Worm (Caenorhabditis elegans) whole organism, midembryonic: ENCODE data around the gene tag-297.

Source experiments
- T22C8.4 ChIP-seq: fragments of 200-800 bp; sonication (Bioruptor generic); IDR thresholded peaks from 2 replicates; pipeline ENCODE4 v1.3.6; 2022; ENCODE audit warnings: missing genetic modification characterization, missing compliant biosample characterization
- cog-1 ChIP-seq: sonication (generic microtip); optimal IDR thresholded peaks from 2 replicates; lab custom pipeline; 2016; ENCODE audit warnings: missing genetic modification characterization, missing compliant biosample characterization
- flt-1 ChIP-seq: fragments of 200-800 bp; sonication (Bioruptor generic); IDR thresholded peaks from 2 replicates; pipeline ENCODE4 v1.3.6; 2022; ENCODE audit warnings: missing genetic modification characterization, missing compliant biosample characterization
- klf-2 ChIP-seq: fragments of 200-800 bp; sonication (Bioruptor generic); conservative IDR thresholded peaks from 2 replicates; pipeline ENCODE4 v1.3.6; 2022; ENCODE audit warnings: missing genetic modification reagents, missing genetic modification characterization, missing compliant biosample characterization
- med-1 ChIP-seq: sonication (generic microtip); optimal IDR thresholded peaks from 2 replicates; lab custom pipeline; 2017; ENCODE audit warnings: missing genetic modification characterization, mild to moderate bottlenecking, missing compliant biosample characterization, antibody characterized with exemption, missing genetic modification reagents; ENCODE audit not compliant: insufficient read depth
- ref-1 ChIP-seq: fragments of 200-800 bp; sonication (Bioruptor generic); conservative IDR thresholded peaks from 2 replicates; pipeline ENCODE4 v1.3.6; 2022; ENCODE audit warnings: missing genetic modification reagents, missing genetic modification characterization, missing compliant biosample characterization
- tab-1 ChIP-seq: fragments of 200-800 bp; sonication (Bioruptor generic); IDR thresholded peaks from 2 replicates; pipeline ENCODE4 v1.3.6; 2022; ENCODE audit warnings: missing genetic modification characterization, missing compliant biosample characterization
- ztf-23 ChIP-seq: fragments of 200-800 bp; sonication (Bioruptor generic); IDR thresholded peaks from 2 replicates; pipeline ENCODE4 v1.3.6; 2022; ENCODE audit warnings: missing genetic modification reagents, missing genetic modification characterization, missing compliant biosample characterization
- ztf-29 ChIP-seq: fragments of 200-800 bp; sonication (Bioruptor generic); IDR thresholded peaks from 2 replicates; pipeline ENCODE4 v1.3.6; 2022; ENCODE audit warnings: missing genetic modification reagents, missing genetic modification characterization, missing compliant biosample characterization

DNA sequence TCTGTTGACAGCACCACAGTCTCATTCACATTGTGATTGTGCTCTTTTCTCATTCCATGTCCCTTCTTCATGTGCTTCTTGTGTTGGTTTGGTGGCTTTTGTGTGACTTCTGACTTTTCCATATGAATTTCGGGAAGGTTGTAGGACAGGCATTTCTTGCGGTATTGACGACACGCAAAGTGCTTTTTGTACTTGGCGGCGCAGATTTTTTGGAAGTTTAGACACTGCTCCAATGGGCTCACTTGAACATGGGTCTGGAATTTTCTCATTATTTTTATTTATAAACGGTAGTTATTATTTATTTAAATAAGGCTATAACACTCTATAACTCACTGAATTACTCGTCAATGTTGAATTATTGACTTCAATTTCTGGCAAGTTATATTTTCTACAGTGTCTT is 23.2 kb upstream of the tag-297 start:
- TF ChIP-seq cog-1 (tag; lab: Kevin White, UChicago): no peak
- no peak for TF ChIP-seq ztf-23 (GFP tag; lab: Robert Waterston, UW)
- no peak for TF ChIP-seq med-1 (GFP tag; lab: Kevin White, UChicago)
- TF ChIP-seq T22C8.4 (GFP tag; lab: Robert Waterston, UW): no peak
- no peak for TF ChIP-seq ztf-29 (GFP tag; lab: Robert Waterston, UW)
- TF ChIP-seq flt-1: no peak
- TF ChIP-seq ref-1: no peak
- no peak for TF ChIP-seq klf-2 (GFP tag; lab: Robert Waterston, UW)
- no peak for TF ChIP-seq tab-1 (GFP tag; lab: Robert Waterston, UW)
